Worm (Caenorhabditis elegans) whole organism, mixed stage, embryonic: ENCODE data around the gene nca-2.

Experiments used
- bed-3 ChIP-seq: fragments of 200-800 bp; sonication (Bioruptor generic); optimal IDR thresholded peaks from 3 replicates; lab custom pipeline; 2018; ENCODE audit warnings: mild to moderate bottlenecking, missing genetic modification characterization, moderate library complexity, missing compliant biosample characterization
- ztf-11 ChIP-seq: fragments of 150-350 bp; optimal IDR thresholded peaks from 2 replicates; lab custom pipeline; 2014; ENCODE audit warnings: missing biosample characterization, missing genetic modification characterization

ce11 chrIII:4962886-4963285, 2.5 kb upstream of the nca-2 start, which contains the start of gene C27F2.9:
- TF ChIP-seq ztf-11 (tag; lab: Kevin White, UChicago) (no peak), bed-3 (no peak)
